Comparison of ENCODE assay signal across 2 worm cellular contexts in genomic region chrX:4549853-4550596, ce11.
TF ChIP-seq lines count a peak whose summit lies in the region.

Gene C07A12.18, minus strand, starts transcription at chrX:4549903.

TF ChIP-seq in whole organism, L1 larva, 84 proteins besides CTCF, POLR2A, EP300 and RAD21 (continued from another document):
- TF ChIP-seq isw-1 (GFP tag; IDR thresholded peaks at IDR 0.05; lab: Robert Waterston, UW) (no peak), nhr-19 (GFP tag; conservative IDR thresholded peaks at IDR 0.05; lab: Robert Waterston, UW) (no peak), unc-98 (GFP tag; IDR thresholded peaks at IDR 0.05; lab: Robert Waterston, UW) (no peak), tlp-1 (tag; optimal IDR thresholded peaks at IDR 0.05; lab: Kevin White, UChicago) (no peak), sptf-1 (tag; optimal IDR thresholded peaks at IDR 0.05; lab: Kevin White, UChicago) (no peak), aha-1 (tag; optimal IDR thresholded peaks at IDR 0.05; lab: Kevin White, UChicago) (no peak), zip-4 (GFP tag; optimal IDR thresholded peaks at IDR 0.05; lab: Kevin White, UChicago) (no peak), hpl-2 (GFP tag; optimal IDR thresholded peaks at IDR 0.05; lab: Kevin White, UChicago) (no peak), swsn-7 (tag; optimal IDR thresholded peaks at IDR 0.05; lab: Kevin White, UChicago) (no peak), unc-130 (tag; optimal IDR thresholded peaks at IDR 0.05; lab: Kevin White, UChicago) (no peak), nhr-90 (tag; optimal IDR thresholded peaks at IDR 0.05; lab: Kevin White, UChicago; ENCODE audit: poor library complexity) (no peak), ets-5 (GFP tag; IDR thresholded peaks at IDR 0.05; lab: Robert Waterston, UW) (no peak), lir-3 (tag; optimal IDR thresholded peaks at IDR 0.05; lab: Kevin White, UChicago; ENCODE audit: poor library complexity) (no peak), lin-14 (GFP tag; optimal IDR thresholded peaks at IDR 0.05; lab: Kevin White, UChicago) (peak; percentile 68), egl-13 (tag; optimal IDR thresholded peaks at IDR 0.05; lab: Kevin White, UChicago) (no peak), nhr-71 (tag; optimal IDR thresholded peaks at IDR 0.05; lab: Kevin White, UChicago) (peak; percentile 23), hlh-17 (GFP tag; optimal IDR thresholded peaks at IDR 0.05; lab: Kevin White, UChicago; ENCODE audit: borderline replicate concordance) (no peak), snpc-4 (tag; optimal IDR thresholded peaks at IDR 0.05; lab: Kevin White, UChicago) (no peak), ceh-88 (GFP tag; IDR thresholded peaks at IDR 0.05; lab: Robert Waterston, UW) (no peak), lsy-2 (tag; optimal IDR thresholded peaks at IDR 0.05; lab: Kevin White, UChicago) (no peak), ztf-4 (tag; optimal IDR thresholded peaks at IDR 0.05; lab: Kevin White, UChicago) (no peak), ceh-8 (GFP tag; optimal IDR thresholded peaks at IDR 0.05; lab: Kevin White, UChicago) (no peak), ceh-82 (tag; optimal IDR thresholded peaks at IDR 0.05; lab: Kevin White, UChicago) (no peak), nhr-47 (tag; optimal IDR thresholded peaks at IDR 0.05; lab: Kevin White, UChicago) (no peak), lin-35 (GFP tag; optimal IDR thresholded peaks at IDR 0.05; lab: Kevin White, UChicago) (peak in 1 of 2 experiments; percentile 23), nhr-77 (tag; optimal IDR thresholded peaks at IDR 0.05; lab: Kevin White, UChicago) (no peak), tbx-2 (tag; optimal IDR thresholded peaks at IDR 0.05; lab: Kevin White, UChicago) (no peak), nhr-237 (tag; optimal IDR thresholded peaks at IDR 0.05; lab: Kevin White, UChicago) (no peak), rnt-1 (tag; optimal IDR thresholded peaks at IDR 0.05; lab: Kevin White, UChicago) (no peak), pqm-1 (tag; optimal IDR thresholded peaks at IDR 0.05; lab: Kevin White, UChicago) (no peak), lin-39 (tag; optimal IDR thresholded peaks at IDR 0.05; lab: Kevin White, UChicago) (no peak), efl-1 (optimal IDR thresholded peaks at IDR 0.05; lab: Kevin White, UChicago) (no peak), efl-1 (GFP tag; optimal IDR thresholded peaks at IDR 0.05 in 1 of 2; lab: Kevin White, UChicago) (peak in 1 of 2 experiments; percentile 88), nhr-28 (tag; optimal IDR thresholded peaks at IDR 0.05; lab: Kevin White, UChicago) (no peak), fos-1 (tag; optimal IDR thresholded peaks at IDR 0.05; lab: Kevin White, UChicago) (no peak), fkh-10 (GFP tag; optimal IDR thresholded peaks at IDR 0.05; lab: Kevin White, UChicago) (no peak), unc-86 (tag; optimal IDR thresholded peaks at IDR 0.05; lab: Kevin White, UChicago) (no peak), snu-23 (GFP tag; optimal IDR thresholded peaks at IDR 0.05; lab: Kevin White, UChicago) (peak; percentile 17), mep-1 (tag; optimal IDR thresholded peaks at IDR 0.05; lab: Kevin White, UChicago) (peak; percentile 21), nhr-76 (tag; optimal IDR thresholded peaks at IDR 0.05; lab: Kevin White, UChicago) (no peak), jun-1 (tag; optimal IDR thresholded peaks at IDR 0.05; lab: Kevin White, UChicago) (no peak), sup-37 (GFP tag; optimal IDR thresholded peaks at IDR 0.05; lab: Kevin White, UChicago) (no peak), Y116A8C.19 (tag; optimal IDR thresholded peaks at IDR 0.05; lab: Kevin White, UChicago; ENCODE audit: borderline replicate concordance) (no peak), ceh-63 (GFP tag; optimal IDR thresholded peaks at IDR 0.05; lab: Kevin White, UChicago) (no peak), xbp-1 (tag; optimal IDR thresholded peaks at IDR 0.05; lab: Kevin White, UChicago) (peak; percentile 15)
TF ChIP-seq in whole organism, L1 larva: peak in this region for 14.

TF ChIP-seq in whole organism, L2 larva, 48 proteins besides CTCF, POLR2A, EP300 and RAD21 (continued from another document):
- TF ChIP-seq mdl-1 (tag; optimal IDR thresholded peaks at IDR 0.05; lab: Kevin White, UChicago) (no peak), elt-1 (tag; optimal IDR thresholded peaks at IDR 0.05; lab: Kevin White, UChicago) (no peak), nhr-25 (tag; optimal IDR thresholded peaks at IDR 0.05; lab: Kevin White, UChicago) (peak; percentile 3), mab-5 (tag; optimal IDR thresholded peaks at IDR 0.05; lab: Kevin White, UChicago) (no peak)
